Worm (Caenorhabditis elegans) whole organism, L2 larva: ENCODE measurements around the gene C14B1.3.

Experiments used
- F13H6.1 ChIP-seq: sonication (generic microtip); optimal IDR thresholded peaks from 2 replicates; lab custom pipeline; 2016; ENCODE audit warnings: missing genetic modification characterization, missing compliant biosample characterization
- ZK546.5 ChIP-seq: sonication (generic microtip); optimal IDR thresholded peaks from 2 replicates; lab custom pipeline; 2017; ENCODE audit warnings: missing biosample characterization, missing genetic modification characterization
- ama-1 ChIP-seq: fragments of 150-350 bp; optimal IDR thresholded peaks from 2 replicates; lab custom pipeline; 2018; ENCODE audit warnings: inconsistent platforms
- ceh-82 ChIP-seq: fragments of 150-350 bp; optimal IDR thresholded peaks from 2 replicates; lab custom pipeline; 2014; ENCODE audit warnings: missing biosample characterization, missing genetic modification characterization
- lin-11 ChIP-seq: fragments of 150-350 bp; sonication (generic microtip); optimal IDR thresholded peaks from 2 replicates; lab custom pipeline; 2014; ENCODE audit warnings: missing biosample characterization, missing genetic modification characterization, inconsistent platforms, mixed read lengths
- nhr-12 ChIP-seq: fragments of 150-350 bp; optimal IDR thresholded peaks from 2 replicates; lab custom pipeline; 2014; ENCODE audit warnings: missing biosample characterization, missing genetic modification characterization
- nhr-25 ChIP-seq: fragments of 150-350 bp; sonication (generic microtip); optimal IDR thresholded peaks from 3 replicates; lab custom pipeline; 2014; ENCODE audit warnings: missing biosample characterization, missing genetic modification characterization
- snpc-4 ChIP-seq: fragments of 150-350 bp; optimal IDR thresholded peaks from 2 replicates; lab custom pipeline; 2014; ENCODE audit warnings: missing biosample characterization, missing genetic modification characterization
- unc-55 ChIP-seq: fragments of 150-350 bp; sonication (generic microtip); optimal IDR thresholded peaks from 3 replicates; lab custom pipeline; 2014; ENCODE audit warnings: missing biosample characterization, missing genetic modification reagents, missing genetic modification characterization
- unc-62 ChIP-seq: fragments of 150-350 bp; optimal IDR thresholded peaks from 2 replicates; lab custom pipeline; 2014; ENCODE audit warnings: missing biosample characterization, missing genetic modification reagents, missing genetic modification characterization
- zag-1 ChIP-seq: fragments of 150-350 bp; optimal IDR thresholded peaks from 2 replicates; lab custom pipeline; 2014; ENCODE audit warnings: missing biosample characterization, missing genetic modification characterization
- ztf-4 ChIP-seq: fragments of 150-350 bp; optimal IDR thresholded peaks from 2 replicates; lab custom pipeline; 2014; ENCODE audit warnings: missing biosample characterization, missing genetic modification characterization

- TF ChIP-seq snpc-4 (no peak), F13H6.1 (no peak), lin-11 (tag; lab: Kevin White, UChicago) (no peak), zag-1 (no peak), unc-62 (GFP tag; lab: Kevin White, UChicago) (no peak), ama-1 (lab: Kevin White, UChicago) (no peak), unc-55 (GFP tag; lab: Kevin White, UChicago) (peak; percentile 53), ZK546.5 (tag; lab: Kevin White, UChicago) (no peak), ztf-4 (tag; lab: Kevin White, UChicago) (no peak), ceh-82 (no peak), nhr-12 (tag; lab: Kevin White, UChicago) (no peak), nhr-25 (tag; lab: Kevin White, UChicago) (no peak)
Observed at ce11 chrIII:3734007-3734406, 30.6 kb downstream of the C14B1.3 start, which contains the start of gene F34D10.3.
